Fruit fly (Drosophila melanogaster) whole organism, embryonic: ENCODE results near the gene CG10700.

Source experiments
- Atf-2 ChIP-seq: fragments of 200-800 bp; sonication (Bioruptor generic); optimal IDR thresholded peaks from 2 replicates; lab custom pipeline; 2016; ENCODE audit warnings: missing biosample characterization, missing genetic modification characterization
- Bteb2 ChIP-seq: fragments of 200-800 bp; sonication (Bioruptor generic); optimal IDR thresholded peaks from 2 replicates; lab custom pipeline; 2016; ENCODE audit warnings: missing biosample characterization, missing genetic modification characterization
- CG10274 ChIP-seq: fragments of 200-800 bp; sonication (Bioruptor generic); optimal IDR thresholded peaks from 3 replicates; lab custom pipeline; 2017; ENCODE audit warnings: missing biosample characterization, mild to moderate bottlenecking, missing genetic modification characterization
- CG10366 ChIP-seq: fragments of 200-800 bp; sonication (Bioruptor generic); IDR thresholded peaks from 2 replicates; pipeline ENCODE4 v1.3.6; 2022; ENCODE audit warnings: missing biosample characterization, missing genetic modification characterization
- CG11093 ChIP-seq: fragments of 200-800 bp; sonication (Bioruptor generic); IDR thresholded peaks from 3 replicates; pipeline ENCODE4 v1.3.6; 2022; ENCODE audit warnings: missing biosample characterization, missing genetic modification characterization
- CG11398 ChIP-seq: fragments of 200-800 bp; sonication (Bioruptor generic); optimal IDR thresholded peaks from 2 replicates; lab custom pipeline; 2016; ENCODE audit warnings: missing biosample characterization, missing genetic modification characterization
- CG12236 ChIP-seq: fragments of 200-800 bp; sonication (Bioruptor generic); optimal IDR thresholded peaks from 2 replicates; lab custom pipeline; 2016; ENCODE audit warnings: missing biosample characterization, missing genetic modification characterization
- CG12942 ChIP-seq: fragments of 200-800 bp; sonication (Bioruptor generic); optimal IDR thresholded peaks from 3 replicates; lab custom pipeline; 2016; ENCODE audit warnings: missing biosample characterization, missing genetic modification characterization
- CG13424 ChIP-seq: fragments of 200-800 bp; sonication (Bioruptor generic); optimal IDR thresholded peaks from 2 replicates; lab custom pipeline; 2019; ENCODE audit warnings: missing biosample characterization, mild to moderate bottlenecking, missing genetic modification characterization, moderate library complexity
- CG15601 ChIP-seq: fragments of 200-800 bp; sonication (Bioruptor generic); optimal IDR thresholded peaks from 3 replicates; lab custom pipeline; 2019; ENCODE audit warnings: missing biosample characterization, mild to moderate bottlenecking, missing genetic modification characterization, moderate library complexity
- CG16779 ChIP-seq: fragments of 200-800 bp; sonication (Bioruptor generic); IDR thresholded peaks from 2 replicates; pipeline ENCODE4 v1.3.6; 2022; ENCODE audit warnings: missing biosample characterization, missing genetic modification characterization
- CG16815 ChIP-seq: fragments of 200-800 bp; sonication (Bioruptor generic); optimal IDR thresholded peaks from 3 replicates; lab custom pipeline; 2017; ENCODE audit warnings: missing biosample characterization, mild to moderate bottlenecking, missing genetic modification characterization
- CG17385 ChIP-seq: fragments of 200-800 bp; sonication (Bioruptor generic); optimal IDR thresholded peaks from 3 replicates; lab custom pipeline; 2018; ENCODE audit warnings: missing biosample characterization, mild to moderate bottlenecking, missing genetic modification characterization
- CG17568 ChIP-seq: fragments of 200-800 bp; sonication (Bioruptor generic); optimal IDR thresholded peaks from 2 replicates; lab custom pipeline; 2018; ENCODE audit warnings: missing biosample characterization, mild to moderate bottlenecking, missing genetic modification characterization, moderate library complexity
- CG18011 ChIP-seq: fragments of 200-800 bp; sonication (Bioruptor generic); optimal IDR thresholded peaks from 2 replicates; lab custom pipeline; 2017; ENCODE audit warnings: missing biosample characterization, missing genetic modification characterization, mild to moderate bottlenecking, moderate library complexity, missing genotype
- CG18619 ChIP-seq: fragments of 200-800 bp; sonication (Bioruptor generic); optimal IDR thresholded peaks from 3 replicates; lab custom pipeline; 2017; ENCODE audit warnings: missing biosample characterization, mild to moderate bottlenecking, missing genetic modification characterization
- CG3838 ChIP-seq: fragments of 200-800 bp; sonication (Bioruptor generic); optimal IDR thresholded peaks from 3 replicates; lab custom pipeline; 2016; ENCODE audit warnings: missing biosample characterization, missing genetic modification characterization
- CG42726 ChIP-seq: fragments of 200-800 bp; sonication (Bioruptor generic); IDR thresholded peaks from 2 replicates; pipeline ENCODE4 v1.3.6; 2022; ENCODE audit warnings: missing biosample characterization, missing genetic modification characterization; ENCODE audit not compliant: partially characterized antibody
- CG7987 ChIP-seq: fragments of 200-800 bp; sonication (Bioruptor generic); optimal IDR thresholded peaks from 2 replicates; lab custom pipeline; 2018; ENCODE audit warnings: missing biosample characterization, mild to moderate bottlenecking, missing genetic modification characterization, moderate library complexity
- CG8359 ChIP-seq: fragments of 200-800 bp; sonication (Bioruptor generic); optimal IDR thresholded peaks from 2 replicates; lab custom pipeline; 2017; ENCODE audit warnings: missing biosample characterization, mild to moderate bottlenecking, missing genetic modification characterization, borderline replicate concordance
- CG9727 ChIP-seq: fragments of 200-800 bp; sonication (Bioruptor generic); optimal IDR thresholded peaks from 3 replicates; lab custom pipeline; 2017; ENCODE audit warnings: missing biosample characterization, mild to moderate bottlenecking, missing genetic modification characterization
- CoRest ChIP-seq: fragments of 200-800 bp; sonication (Bioruptor generic); optimal IDR thresholded peaks from 3 replicates; lab custom pipeline; 2018; ENCODE audit warnings: missing biosample characterization, mild to moderate bottlenecking, missing genetic modification characterization, moderate library complexity
- GATAe ChIP-seq: fragments of 200-800 bp; sonication (Bioruptor generic); conservative IDR thresholded peaks from 2 replicates; pipeline ENCODE4 v1.3.6; 2022; ENCODE audit warnings: missing biosample characterization, missing genetic modification characterization
- Hr51 ChIP-seq, 2 experiments: fragments of 200-800 bp; sonication (Bioruptor generic); optimal IDR thresholded peaks; 2 replicates in 1 of 2; 3 replicates in 1 of 2; lab custom pipeline; 2016 to 2018; ENCODE audit warnings: missing biosample characterization in 2 of 2, missing genetic modification characterization in 2 of 2, mild to moderate bottlenecking in 1 of 2, moderate library complexity in 1 of 2
- Myb ChIP-seq: fragments of 200-800 bp; sonication (Bioruptor generic); optimal IDR thresholded peaks from 2 replicates; lab custom pipeline; 2016; ENCODE audit warnings: missing biosample characterization, missing genetic modification characterization
- Nf-YC ChIP-seq: fragments of 200-800 bp; optimal IDR thresholded peaks from 3 replicates; lab custom pipeline; 2019; ENCODE audit warnings: missing biosample characterization, mild to moderate bottlenecking, missing genetic modification characterization, moderate library complexity
- Oaz ChIP-seq: fragments of 200-800 bp; sonication (Bioruptor generic); IDR thresholded peaks from 2 replicates; pipeline ENCODE4 v1.3.6; 2022; ENCODE audit warnings: missing biosample characterization, missing genetic modification characterization
- Rfx ChIP-seq: fragments of 200-800 bp; sonication (Bioruptor generic); IDR thresholded peaks from 2 replicates; pipeline ENCODE4 v1.3.6; 2022; ENCODE audit warnings: missing biosample characterization, missing genetic modification characterization
- Sin3A ChIP-seq: fragments of >200 bp; optimal IDR thresholded peaks from 2 replicates; lab custom pipeline; 2018
- Xbp1 ChIP-seq: fragments of 200-800 bp; sonication (Bioruptor generic); optimal IDR thresholded peaks from 3 replicates; lab custom pipeline; 2016; ENCODE audit warnings: missing biosample characterization, mild to moderate bottlenecking, missing genetic modification characterization
- YL-1 ChIP-seq: fragments of 200-800 bp; sonication (Bioruptor generic); optimal IDR thresholded peaks from 3 replicates; lab custom pipeline; 2017; ENCODE audit warnings: missing biosample characterization, mild to moderate bottlenecking, missing genetic modification characterization
- amos ChIP-seq: fragments of 200-800 bp; sonication (Bioruptor generic); IDR thresholded peaks from 2 replicates; pipeline ENCODE4 v1.3.6; 2022; ENCODE audit warnings: missing biosample characterization, missing genetic modification characterization; ENCODE audit not compliant: partially characterized antibody
- chif ChIP-seq, 2 experiments: fragments of 200-800 bp; sonication (Bioruptor generic); optimal IDR thresholded peaks; 3 replicates each; lab custom pipeline; 2016; ENCODE audit warnings: missing biosample characterization in 2 of 2, missing genetic modification characterization in 2 of 2
- corto ChIP-seq: fragments of 200-800 bp; sonication (Bioruptor generic); optimal IDR thresholded peaks from 2 replicates; lab custom pipeline; 2016; ENCODE audit warnings: missing biosample characterization, mild to moderate bottlenecking, missing genetic modification characterization, moderate library complexity
- crol ChIP-seq: fragments of 200-800 bp; sonication (Bioruptor generic); IDR thresholded peaks from 2 replicates; pipeline ENCODE4 v1.3.6; 2022; ENCODE audit warnings: missing biosample characterization, missing genetic modification characterization
- dimm ChIP-seq: fragments of 200-800 bp; sonication (Bioruptor generic); IDR thresholded peaks from 2 replicates; pipeline ENCODE4 v1.3.6; 2022; ENCODE audit warnings: missing biosample characterization, missing genetic modification characterization
- ftz-f1 ChIP-seq: fragments of 200-800 bp; sonication (Bioruptor generic); optimal IDR thresholded peaks from 2 replicates; lab custom pipeline; 2016; ENCODE audit warnings: missing biosample characterization, missing genetic modification characterization
- gce ChIP-seq: fragments of 200-800 bp; sonication (Bioruptor generic); IDR thresholded peaks from 3 replicates; pipeline ENCODE4 v1.3.6; 2022; ENCODE audit warnings: missing biosample characterization, missing genetic modification characterization
- insv ChIP-seq, 2 experiments: fragments of 200-800 bp; sonication (Bioruptor generic); optimal IDR thresholded peaks; 3 replicates each; lab custom pipeline; 2016 to 2018; ENCODE audit warnings: missing biosample characterization in 2 of 2, missing genetic modification characterization in 2 of 2
- klu ChIP-seq: fragments of 200-800 bp; sonication (Bioruptor generic); IDR thresholded peaks from 2 replicates; pipeline ENCODE4 v1.3.6; 2022; ENCODE audit warnings: missing biosample characterization, missing genetic modification characterization
- p53 ChIP-seq: fragments of 200-800 bp; sonication (Bioruptor generic); optimal IDR thresholded peaks from 2 replicates; lab custom pipeline; 2016; ENCODE audit warnings: missing biosample characterization, missing genetic modification characterization
- pros ChIP-seq: fragments of 200-800 bp; sonication (Bioruptor generic); optimal IDR thresholded peaks from 3 replicates; lab custom pipeline; 2019; ENCODE audit warnings: missing biosample characterization, mild to moderate bottlenecking, missing genetic modification characterization, moderate library complexity
- seq ChIP-seq: fragments of 200-800 bp; sonication (Bioruptor generic); IDR thresholded peaks from 2 replicates; pipeline ENCODE4 v1.3.6; 2022; ENCODE audit warnings: missing biosample characterization, missing genetic modification characterization
- sisA ChIP-seq: fragments of 200-800 bp; sonication (Bioruptor generic); IDR thresholded peaks from 2 replicates; pipeline ENCODE4 v1.3.6; 2022; ENCODE audit warnings: missing biosample characterization, missing genetic modification characterization
- sqz ChIP-seq: fragments of 200-800 bp; sonication (Bioruptor generic); optimal IDR thresholded peaks from 3 replicates; lab custom pipeline; 2018; ENCODE audit warnings: missing biosample characterization, mild to moderate bottlenecking, missing genetic modification characterization
- wdn ChIP-seq: fragments of 200-800 bp; sonication (Bioruptor generic); IDR thresholded peaks from 2 replicates; pipeline ENCODE4 v1.3.6; 2022; ENCODE audit warnings: missing biosample characterization, missing genetic modification characterization
- zf30C ChIP-seq: fragments of 200-800 bp; sonication (Bioruptor generic); optimal IDR thresholded peaks from 3 replicates; lab custom pipeline; 2018; ENCODE audit warnings: missing biosample characterization, mild to moderate bottlenecking, missing genetic modification characterization

CG10700 gene

DNA sequence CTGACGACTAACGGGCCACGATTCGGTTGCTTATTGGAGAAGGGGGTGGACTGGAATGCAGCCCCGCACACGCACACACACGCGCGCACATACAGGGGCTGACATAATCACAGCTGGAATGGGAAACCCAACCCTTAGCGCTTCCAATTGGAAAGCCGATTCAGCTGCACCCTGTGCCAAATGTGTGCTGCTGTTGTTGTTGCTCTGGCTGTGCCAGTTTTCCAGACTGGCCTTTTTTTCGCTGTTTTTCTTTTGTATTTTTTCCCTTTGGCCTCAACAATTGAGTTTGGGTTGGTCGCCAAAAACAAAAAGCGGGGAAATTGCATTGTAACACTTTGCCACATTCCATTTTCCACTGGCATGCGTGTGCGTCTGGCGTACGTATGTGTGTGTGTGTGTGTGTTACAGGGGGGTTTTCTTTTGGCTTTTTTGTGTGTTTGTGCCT lies 4.5 kb upstream of the CG10700 start (continued):
- TF ChIP-seq sisA (GFP tag; lab: Robert Waterston, UW), result no peak
- TF ChIP-seq amos, result no peak
- no peak for TF ChIP-seq zf30C
- TF ChIP-seq CG17568, result no peak
- TF ChIP-seq CG17385 (GFP tag; lab: Kevin White, UChicago), result no peak
- TF ChIP-seq ftz-f1, result no peak
- TF ChIP-seq CG10274, result no peak
- no peak for TF ChIP-seq Xbp1 (GFP tag; lab: Kevin White, UChicago)
- TF ChIP-seq Atf-2 (GFP tag; lab: Kevin White, UChicago), result no peak
- TF ChIP-seq CG13424, result no peak
- TF ChIP-seq CG10366 (GFP tag; lab: Robert Waterston, UW), result peak; percentile 70
- no peak for TF ChIP-seq Oaz (GFP tag; lab: Robert Waterston, UW)
- peak; percentile 25; the same call in 1 of the 2 replicates for TF ChIP-seq crol (GFP tag; lab: Robert Waterston, UW)
- no peak for TF ChIP-seq p53 (GFP tag; lab: Kevin White, UChicago)
- no peak for TF ChIP-seq gce
- peak; percentile 1 for TF ChIP-seq pros (GFP tag; lab: Kevin White, UChicago)
- TF ChIP-seq Rfx, result no peak
- no peak for TF ChIP-seq CG7987 (GFP tag; lab: Kevin White, UChicago)
- TF ChIP-seq CG3838 (GFP tag; lab: Kevin White, UChicago), result no peak
- no peak for TF ChIP-seq CG42726 (GFP tag; lab: Robert Waterston, UW)
- no peak for TF ChIP-seq CG18619 (GFP tag; lab: Kevin White, UChicago)
- TF ChIP-seq klu (GFP tag; lab: Robert Waterston, UW), result no peak
- TF ChIP-seq wdn, result no peak
- TF ChIP-seq seq (GFP tag; lab: Robert Waterston, UW), result peak; percentile 47; the same call in 1 of the 2 replicates
- TF ChIP-seq CG18011 (GFP tag; lab: Kevin White, UChicago), result no peak
- no peak for TF ChIP-seq CG11093 (GFP tag; lab: Robert Waterston, UW)
- no peak for TF ChIP-seq CG9727 (GFP tag; lab: Kevin White, UChicago)
- no peak for TF ChIP-seq chif (GFP tag; optimal IDR thresholded peaks at IDR 0.05; lab: Kevin White, UChicago)
- TF ChIP-seq CG16815 (GFP tag; lab: Kevin White, UChicago), result no peak
- TF ChIP-seq Sin3A (lab: Kevin White, UChicago), result no peak
- no peak for TF ChIP-seq CG12942 (GFP tag; lab: Kevin White, UChicago)
- no peak for TF ChIP-seq CoRest (tag; lab: Kevin White, UChicago)
- TF ChIP-seq YL-1 (GFP tag; lab: Kevin White, UChicago), result no peak
- no peak for TF ChIP-seq CG8359 (GFP tag; lab: Kevin White, UChicago)
- TF ChIP-seq Hr51 (GFP tag; optimal IDR thresholded peaks at IDR 0.05; lab: Kevin White, UChicago), result no peak
- TF ChIP-seq CG12236 (GFP tag; lab: Kevin White, UChicago), result no peak
- TF ChIP-seq insv (GFP tag; optimal IDR thresholded peaks at IDR 0.05; lab: Kevin White, UChicago), result peak; percentile 21 to 88
- peak; percentile 34 for TF ChIP-seq sqz (GFP tag; lab: Kevin White, UChicago)
- no peak for TF ChIP-seq Myb
- TF ChIP-seq GATAe (GFP tag; lab: Robert Waterston, UW), result no peak
- TF ChIP-seq CG15601 (tag; lab: Kevin White, UChicago), result no peak
- no peak for TF ChIP-seq CG16779 (GFP tag; lab: Robert Waterston, UW)
- no peak for TF ChIP-seq corto
- no peak for TF ChIP-seq CG11398 (GFP tag; lab: Kevin White, UChicago)
- peak; percentile 95 for TF ChIP-seq Nf-YC (tag; lab: Kevin White, UChicago)
- no peak for TF ChIP-seq Bteb2 (GFP tag; lab: Kevin White, UChicago)
- TF ChIP-seq dimm (GFP tag; lab: Robert Waterston, UW), result no peak
